Worm (Caenorhabditis elegans) whole organism, young adult: ENCODE results near the gene Y41D4A.4.

Experiments
- B0261.1 ChIP-seq: sonication (generic microtip); optimal IDR thresholded peaks from 2 replicates; lab custom pipeline; 2016; ENCODE audit warnings: mild to moderate bottlenecking, missing genetic modification characterization, moderate library complexity, missing compliant biosample characterization
- D2030.7 ChIP-seq: fragments of 200-800 bp; sonication (Bioruptor generic); IDR thresholded peaks from 2 replicates; pipeline ENCODE4 v1.3.6; 2022; ENCODE audit warnings: missing genetic modification reagents, missing genetic modification characterization, missing compliant biosample characterization
- F33H1.4 ChIP-seq: fragments of 200-800 bp; sonication (Bioruptor generic); IDR thresholded peaks from 2 replicates; pipeline ENCODE4 v1.3.6; 2022; ENCODE audit warnings: missing genetic modification reagents, missing genetic modification characterization, missing compliant biosample characterization
- F55B11.4 ChIP-seq: sonication (generic microtip); optimal IDR thresholded peaks from 2 replicates; lab custom pipeline; 2016; ENCODE audit warnings: missing compliant biosample characterization, missing genetic modification characterization, borderline replicate concordance; ENCODE audit not compliant: insufficient read depth
- F57A8.1 ChIP-seq: fragments of 200-800 bp; sonication (Bioruptor generic); optimal IDR thresholded peaks from 2 replicates; lab custom pipeline; 2018; ENCODE audit warnings: mild to moderate bottlenecking, missing genetic modification characterization, moderate library complexity, missing compliant biosample characterization
- F57C9.4 ChIP-seq: sonication (generic microtip); optimal IDR thresholded peaks from 2 replicates; lab custom pipeline; 2017; ENCODE audit warnings: mild to moderate bottlenecking, missing genetic modification characterization, missing compliant biosample characterization
- K12H6.12 ChIP-seq: fragments of 200-800 bp; sonication (Bioruptor generic); optimal IDR thresholded peaks from 2 replicates; lab custom pipeline; 2018; ENCODE audit warnings: mild to moderate bottlenecking, missing genetic modification characterization, missing compliant biosample characterization
- T07F8.4 ChIP-seq: sonication (generic microtip); optimal IDR thresholded peaks from 2 replicates; lab custom pipeline; 2016; ENCODE audit warnings: mild to moderate bottlenecking, missing genetic modification characterization, moderate library complexity, missing compliant biosample characterization
- Y79H2A.3 ChIP-seq: fragments of 200-800 bp; sonication (Bioruptor generic); conservative IDR thresholded peaks from 2 replicates; pipeline ENCODE4 v1.3.6; 2022; ENCODE audit warnings: missing genetic modification reagents, missing genetic modification characterization, missing compliant biosample characterization
- Y95B8A.8 ChIP-seq: fragments of 200-800 bp; sonication (Bioruptor generic); IDR thresholded peaks from 2 replicates; pipeline ENCODE4 v1.3.6; 2022; ENCODE audit warnings: missing genetic modification reagents, missing genetic modification characterization, missing compliant biosample characterization
- ama-1 ChIP-seq, 3 experiments: fragments of 150-350 bp in 1 of 3; sonication (generic microtip) in 2 of 3; optimal IDR thresholded peaks; 2 replicates each; lab custom pipeline; 2014 to 2018; ENCODE audit warnings: missing biosample characterization in 2 of 3, missing genetic modification characterization in 2 of 3, missing genetic modification reagents in 2 of 3
- aptf-2 ChIP-seq: fragments of 200-800 bp; sonication (Bioruptor generic); conservative IDR thresholded peaks from 2 replicates; pipeline ENCODE4 v1.3.6; 2022; ENCODE audit warnings: missing genetic modification reagents, missing genetic modification characterization, missing compliant biosample characterization
- atf-7 ChIP-seq: sonication (generic microtip); optimal IDR thresholded peaks from 2 replicates; lab custom pipeline; 2017; ENCODE audit warnings: mild to moderate bottlenecking, missing genetic modification characterization, missing compliant biosample characterization
- athp-1 ChIP-seq: sonication (generic microtip); optimal IDR thresholded peaks from 2 replicates; lab custom pipeline; 2017; ENCODE audit warnings: mild to moderate bottlenecking, missing genetic modification characterization, missing compliant biosample characterization
- attf-5 ChIP-seq: fragments of 200-800 bp; sonication (Bioruptor generic); optimal IDR thresholded peaks from 2 replicates; lab custom pipeline; 2018; ENCODE audit warnings: mild to moderate bottlenecking, missing genetic modification characterization, missing compliant biosample characterization
- attf-6 ChIP-seq: fragments of 200-800 bp; sonication (Bioruptor generic); IDR thresholded peaks from 2 replicates; pipeline ENCODE4 v1.3.6; 2022; ENCODE audit warnings: missing genetic modification reagents, missing genetic modification characterization, missing compliant biosample characterization
- bed-1 ChIP-seq: fragments of 200-800 bp; sonication (Bioruptor generic); IDR thresholded peaks from 2 replicates; pipeline ENCODE4 v1.3.6; 2022; ENCODE audit warnings: missing genetic modification reagents, missing genetic modification characterization, missing compliant biosample characterization
- ceh-27 ChIP-seq: fragments of 200-800 bp; sonication (Bioruptor generic); optimal IDR thresholded peaks from 2 replicates; lab custom pipeline; 2018; ENCODE audit warnings: mild to moderate bottlenecking, missing genetic modification characterization, moderate library complexity, missing compliant biosample characterization
- ceh-91 ChIP-seq: fragments of 200-800 bp; sonication (Bioruptor generic); IDR thresholded peaks from 2 replicates; pipeline ENCODE4 v1.3.6; 2022; ENCODE audit warnings: missing genetic modification reagents, missing genetic modification characterization, missing compliant biosample characterization
- dpff-1 ChIP-seq: sonication (generic microtip); optimal IDR thresholded peaks from 2 replicates; lab custom pipeline; 2017; ENCODE audit warnings: mild to moderate bottlenecking, missing genetic modification characterization, missing compliant biosample characterization
- efl-1 ChIP-seq: fragments of 150-350 bp; optimal IDR thresholded peaks from 2 replicates; lab custom pipeline; 2014; ENCODE audit warnings: missing biosample characterization, missing genetic modification reagents, missing genetic modification characterization
- egl-44 ChIP-seq: fragments of 200-800 bp; sonication (Bioruptor generic); IDR thresholded peaks from 2 replicates; pipeline ENCODE4 v1.3.6; 2022; ENCODE audit warnings: missing genetic modification reagents, missing genetic modification characterization, missing compliant biosample characterization
- ets-4 ChIP-seq: fragments of 200-800 bp; sonication (Bioruptor generic); optimal IDR thresholded peaks from 2 replicates; lab custom pipeline; 2018; ENCODE audit warnings: mild to moderate bottlenecking, missing genetic modification characterization, missing compliant biosample characterization
- hmg-1.2 ChIP-seq: fragments of 200-800 bp; sonication (Bioruptor generic); IDR thresholded peaks from 2 replicates; pipeline ENCODE4 v1.3.6; 2022; ENCODE audit warnings: missing genetic modification reagents, missing genetic modification characterization, missing compliant biosample characterization
- hmg-20 ChIP-seq: fragments of 200-800 bp; sonication (Bioruptor generic); IDR thresholded peaks from 2 replicates; pipeline ENCODE4 v1.3.6; 2022; ENCODE audit warnings: missing genetic modification reagents, missing genetic modification characterization, missing compliant biosample characterization
- hrde-1 ChIP-seq: sonication (generic microtip); optimal IDR thresholded peaks from 2 replicates; lab custom pipeline; 2016; ENCODE audit warnings: missing genetic modification characterization, mild to moderate bottlenecking, missing compliant biosample characterization, moderate library complexity, missing genotype, missing genetic modification reagents, borderline replicate concordance
- hsf-1 ChIP-seq: fragments of 200-800 bp; sonication (Bioruptor generic); IDR thresholded peaks from 2 replicates; pipeline ENCODE4 v1.3.6; 2022; ENCODE audit warnings: missing genetic modification reagents, missing genetic modification characterization, missing compliant biosample characterization
- lag-1 ChIP-seq: fragments of 200-800 bp; sonication (Bioruptor generic); IDR thresholded peaks from 2 replicates; pipeline ENCODE4 v1.3.6; 2022; ENCODE audit warnings: missing genetic modification reagents, missing genetic modification characterization, missing compliant biosample characterization
- let-607 ChIP-seq, 2 experiments: fragments of 200-800 bp in 1 of 2; sonication (Bioruptor generic) in 1 of 2; sonication (generic microtip) in 1 of 2; optimal IDR thresholded peaks; 2 replicates each; lab custom pipeline; 2016 to 2018; ENCODE audit warnings: mild to moderate bottlenecking in 2 of 2, missing compliant biosample characterization in 2 of 2, missing genetic modification characterization in 2 of 2, moderate library complexity in 2 of 2, missing genotype in 1 of 2
- lin-26 ChIP-seq: fragments of 200-800 bp; sonication (Bioruptor generic); IDR thresholded peaks from 2 replicates; pipeline ENCODE4 v1.3.6; 2022; ENCODE audit warnings: missing genetic modification reagents, missing genetic modification characterization, missing compliant biosample characterization
- lsl-1 ChIP-seq: fragments of 200-800 bp; sonication (Bioruptor generic); optimal IDR thresholded peaks from 2 replicates; lab custom pipeline; 2018; ENCODE audit warnings: mild to moderate bottlenecking, missing genetic modification characterization, moderate library complexity, missing compliant biosample characterization
- madf-3 ChIP-seq: fragments of 200-800 bp; sonication (Bioruptor generic); IDR thresholded peaks from 2 replicates; pipeline ENCODE4 v1.3.6; 2022; ENCODE audit warnings: missing genetic modification reagents, missing genetic modification characterization, missing compliant biosample characterization
- madf-6 ChIP-seq: fragments of 200-800 bp; sonication (Bioruptor generic); IDR thresholded peaks from 2 replicates; pipeline ENCODE4 v1.3.6; 2022; ENCODE audit warnings: missing genetic modification reagents, missing genetic modification characterization, missing compliant biosample characterization
- madf-8 ChIP-seq: fragments of 200-800 bp; sonication (Bioruptor generic); conservative IDR thresholded peaks from 2 replicates; pipeline ENCODE4 v1.3.6; 2022; ENCODE audit warnings: missing genetic modification reagents, missing genetic modification characterization, missing compliant biosample characterization
- mes-4 ChIP-seq: sonication (generic microtip); optimal IDR thresholded peaks from 2 replicates; lab custom pipeline; 2016; ENCODE audit warnings: missing genotype, missing genetic modification characterization, missing compliant biosample characterization
- repo-1 ChIP-seq: sonication (generic microtip); optimal IDR thresholded peaks from 2 replicates; lab custom pipeline; 2017; ENCODE audit warnings: mild to moderate bottlenecking, missing genetic modification characterization, missing compliant biosample characterization
- rpc-1 ChIP-seq, 2 experiments: fragments of 150-350 bp in 1 of 2; sonication (generic microtip) in 1 of 2; optimal IDR thresholded peaks; 2 replicates each; lab custom pipeline; 2014 to 2018; ENCODE audit warnings: missing biosample characterization in 1 of 2, missing genetic modification characterization in 1 of 2, missing genetic modification reagents in 1 of 2, missing genotype in 1 of 2
- snpc-3.4 ChIP-seq: sonication (generic microtip); optimal IDR thresholded peaks from 2 replicates; lab custom pipeline; 2017; ENCODE audit warnings: missing genetic modification characterization, mild to moderate bottlenecking, missing compliant biosample characterization, antibody characterized with exemption, moderate library complexity, missing genotype, missing genetic modification reagents
- tbx-9 ChIP-seq: sonication (generic microtip); optimal IDR thresholded peaks from 2 replicates; lab custom pipeline; 2016; ENCODE audit warnings: borderline replicate concordance, missing genetic modification characterization, inconsistent platforms, missing compliant biosample characterization
- tlf-1 ChIP-seq: fragments of 200-800 bp; sonication (Bioruptor generic); optimal IDR thresholded peaks from 2 replicates; lab custom pipeline; 2018; ENCODE audit warnings: mild to moderate bottlenecking, missing genetic modification characterization, missing compliant biosample characterization
- unc-130 ChIP-seq: sonication (generic microtip); optimal IDR thresholded peaks from 2 replicates; lab custom pipeline; 2016; ENCODE audit warnings: missing genetic modification reagents, missing genetic modification characterization, missing compliant biosample characterization
- unc-62 ChIP-seq: fragments of 150-350 bp; optimal IDR thresholded peaks from 2 replicates; lab custom pipeline; 2014; ENCODE audit warnings: missing biosample characterization, missing genetic modification reagents, missing genetic modification characterization
- xnd-1 ChIP-seq: sonication (generic microtip); optimal IDR thresholded peaks from 2 replicates; lab custom pipeline; 2016; ENCODE audit warnings: missing genotype, missing genetic modification reagents, missing genetic modification characterization, missing compliant biosample characterization
- zim-3 ChIP-seq: sonication (generic microtip); optimal IDR thresholded peaks from 2 replicates; lab custom pipeline; 2017; ENCODE audit warnings: mild to moderate bottlenecking, missing genetic modification characterization, moderate library complexity, missing compliant biosample characterization
- ztf-18 ChIP-seq: sonication (generic microtip); optimal IDR thresholded peaks from 2 replicates; lab custom pipeline; 2016; ENCODE audit warnings: missing genotype, mild to moderate bottlenecking, missing genetic modification characterization, missing compliant biosample characterization

Gene Y41D4A.4

DNA sequence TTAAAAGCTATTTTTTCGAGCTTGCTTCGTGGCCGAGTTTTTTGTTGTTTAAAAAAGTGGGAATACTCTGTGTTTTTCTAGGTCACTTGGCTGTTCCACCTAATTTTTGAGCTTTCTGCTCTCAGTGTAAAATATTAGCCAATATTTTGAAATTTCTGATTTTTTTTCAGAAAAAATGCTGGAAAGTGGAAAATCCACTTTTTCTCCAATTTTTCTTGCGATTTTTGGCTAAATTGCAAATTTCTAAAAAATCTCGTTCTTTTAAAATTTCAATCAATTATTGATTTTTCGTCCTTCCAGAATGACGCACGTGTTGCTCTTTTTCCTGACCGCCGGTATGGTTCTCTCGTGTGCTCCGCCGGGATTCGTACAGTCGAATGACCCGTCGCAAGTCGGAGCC lies 38.8 kb upstream of the Y41D4A.4 start, which contains the start of gene K08D12.4:
TSS of gene K08D12.4 (plus strand) at position 301 of the 400 bp plus-strand sequence.
- TF ChIP-seq atf-7 (tag; lab: Kevin White, UChicago) (no peak), athp-1 (tag; lab: Kevin White, UChicago) (no peak), lsl-1 (GFP tag; lab: Kevin White, UChicago) (no peak), lin-26 (GFP tag; lab: Robert Waterston, UW) (no peak), K12H6.12 (tag; lab: Kevin White, UChicago) (no peak), madf-3 (GFP tag; lab: Robert Waterston, UW) (no peak), bed-1 (no peak), snpc-3.4 (tag; lab: Kevin White, UChicago) (no peak), T07F8.4 (tag; lab: Kevin White, UChicago) (no peak), F57A8.1 (no peak), egl-44 (GFP tag; lab: Robert Waterston, UW) (no peak), aptf-2 (GFP tag; lab: Robert Waterston, UW) (no peak), hrde-1 (no peak), rpc-1 (optimal IDR thresholded peaks at IDR 0.05; lab: Kevin White, UChicago) (no peak), rpc-1 (tag; optimal IDR thresholded peaks at IDR 0.05; lab: Kevin White, UChicago) (no peak), lag-1 (GFP tag; lab: Robert Waterston, UW) (no peak), zim-3 (no peak), F55B11.4 (tag; lab: Kevin White, UChicago) (no peak), efl-1 (GFP tag; lab: Kevin White, UChicago) (no peak), tbx-9 (no peak)

DNA sequence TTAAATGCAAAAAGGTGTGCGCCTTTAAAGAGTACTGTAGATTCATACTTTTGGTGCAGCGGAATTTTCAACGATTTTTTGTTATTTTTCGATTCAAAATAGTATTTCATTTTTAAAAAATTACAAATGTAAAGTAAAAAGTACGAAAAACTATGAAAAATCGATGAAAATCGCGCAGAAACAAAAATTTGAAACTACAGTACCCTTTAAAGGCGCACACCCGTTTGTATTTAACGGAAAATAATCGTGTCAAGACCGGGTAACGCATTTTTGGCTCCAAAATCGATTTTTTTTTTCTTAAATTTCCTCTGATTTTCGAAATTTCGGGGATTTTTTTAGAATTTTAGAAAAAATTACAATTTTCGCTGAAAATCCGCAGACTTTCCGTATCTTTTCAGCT lies 37.8 kb upstream of the Y41D4A.4 start:
- no peak for TF ChIP-seq let-607 (tag; optimal IDR thresholded peaks at IDR 0.05; lab: Kevin White, UChicago)
- TF ChIP-seq F55B11.4 (tag; lab: Kevin White, UChicago): no peak
- TF ChIP-seq ama-1 (optimal IDR thresholded peaks at IDR 0.05; lab: Kevin White, UChicago): no peak
- no peak for TF ChIP-seq ama-1 (GFP tag; optimal IDR thresholded peaks at IDR 0.05; lab: Kevin White, UChicago)
- TF ChIP-seq aptf-2 (GFP tag; lab: Robert Waterston, UW): no peak
- TF ChIP-seq xnd-1 (tag; lab: Kevin White, UChicago): peak; percentile 51
- peak; percentile 56 for TF ChIP-seq madf-6
- TF ChIP-seq B0261.1 (tag; lab: Kevin White, UChicago): no peak
- no peak for TF ChIP-seq Y95B8A.8 (GFP tag; lab: Robert Waterston, UW)
- peak; percentile 92 for TF ChIP-seq lsl-1 (GFP tag; lab: Kevin White, UChicago)
- TF ChIP-seq ets-4 (GFP tag; lab: Kevin White, UChicago): no peak
- TF ChIP-seq dpff-1: no peak
- TF ChIP-seq ztf-18 (tag; lab: Kevin White, UChicago): no peak
- TF ChIP-seq ceh-91 (GFP tag; lab: Robert Waterston, UW): peak; percentile 46; the same call in 1 of the 2 replicates
- no peak for TF ChIP-seq attf-5 (GFP tag; lab: Kevin White, UChicago)
- peak; percentile 77 for TF ChIP-seq F33H1.4 (GFP tag; lab: Robert Waterston, UW)
- TF ChIP-seq D2030.7 (GFP tag; lab: Robert Waterston, UW): peak; percentile 32; the same call in 1 of the 2 replicates
- TF ChIP-seq madf-8 (GFP tag; lab: Robert Waterston, UW): peak; percentile 35; the same call in 1 of the 2 replicates
- no peak for TF ChIP-seq mes-4 (tag; lab: Kevin White, UChicago)
- peak; percentile 23 for TF ChIP-seq efl-1 (GFP tag; lab: Kevin White, UChicago)

DNA sequence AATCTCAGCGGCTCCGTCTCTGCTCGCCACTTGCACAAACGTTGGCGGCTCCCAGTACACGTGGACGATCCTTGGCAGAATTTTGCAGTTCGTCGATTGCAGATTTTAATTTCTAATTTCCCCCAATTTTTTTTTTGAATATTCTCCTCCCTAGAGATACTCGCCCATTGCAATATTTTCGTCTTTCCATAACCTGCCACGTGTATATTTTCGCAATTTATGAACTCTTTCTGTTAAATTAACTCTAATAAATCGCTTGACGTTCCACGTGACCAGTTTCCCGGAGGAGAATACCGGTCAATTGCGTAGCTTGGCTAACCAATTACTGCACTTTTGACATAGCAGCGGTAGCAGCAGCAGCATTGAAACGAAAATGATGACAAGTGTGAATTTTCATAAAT lies 37.4 kb upstream of the Y41D4A.4 start:
- TF ChIP-seq F57C9.4 (tag; lab: Kevin White, UChicago) (no peak), Y79H2A.3 (GFP tag; lab: Robert Waterston, UW) (peak; percentile 87), hsf-1 (peak; percentile 67), unc-62 (GFP tag; lab: Kevin White, UChicago) (no peak), repo-1 (no peak), D2030.7 (GFP tag; lab: Robert Waterston, UW) (peak; percentile 24; the same call in 1 of the 2 replicates), hmg-20 (GFP tag; lab: Robert Waterston, UW) (0 out of 2 replicates have a peak, but pooled peaks have one; percentile 36), hmg-1.2 (GFP tag; lab: Robert Waterston, UW) (peak; percentile 40), unc-130 (peak; percentile 20), attf-6 (peak; percentile 51; the same call in 1 of the 2 replicates), madf-6 (peak; percentile 54), tlf-1 (GFP tag; lab: Kevin White, UChicago) (peak; percentile 14), ceh-27 (GFP tag; lab: Kevin White, UChicago) (no peak)
